Worm (Caenorhabditis elegans) whole organism, young adult: Measurements from ENCODE around the gene C34H4.5.

Experiments used
- B0261.1 ChIP-seq: sonication (generic microtip); optimal IDR thresholded peaks from 2 replicates; lab custom pipeline; 2016; ENCODE audit warnings: mild to moderate bottlenecking, missing genetic modification characterization, moderate library complexity, missing compliant biosample characterization
- F10E7.11 ChIP-seq: sonication (generic microtip); optimal IDR thresholded peaks from 2 replicates; lab custom pipeline; 2017; ENCODE audit warnings: mild to moderate bottlenecking, missing genetic modification characterization, moderate library complexity, missing compliant biosample characterization
- F23B12.7 ChIP-seq: sonication (generic microtip); optimal IDR thresholded peaks from 2 replicates; lab custom pipeline; 2017; ENCODE audit warnings: missing genetic modification characterization, mild to moderate bottlenecking, missing compliant biosample characterization, antibody characterized with exemption, moderate library complexity; ENCODE audit not compliant: insufficient read depth
- F49E8.2 ChIP-seq: sonication (generic microtip); optimal IDR thresholded peaks from 3 replicates; lab custom pipeline; 2017; ENCODE audit warnings: missing genetic modification characterization, mild to moderate bottlenecking, missing compliant biosample characterization, antibody characterized with exemption, moderate library complexity; ENCODE audit not compliant: insufficient read depth
- Y53F4B.3 ChIP-seq: fragments of 200-800 bp; sonication (Bioruptor generic); IDR thresholded peaks from 2 replicates; pipeline ENCODE4 v1.3.6; 2022; ENCODE audit warnings: missing genetic modification reagents, missing genetic modification characterization, missing compliant biosample characterization
- Y53G8AR.9 ChIP-seq: fragments of 200-800 bp; sonication (Bioruptor generic); conservative IDR thresholded peaks from 2 replicates; pipeline ENCODE4 v1.3.6; 2022; ENCODE audit warnings: missing genetic modification reagents, missing genetic modification characterization, missing compliant biosample characterization
- Y56A3A.18 ChIP-seq: fragments of 200-800 bp; sonication (Bioruptor generic); IDR thresholded peaks from 2 replicates; pipeline ENCODE4 v1.3.6; 2022; ENCODE audit warnings: missing genetic modification reagents, missing genetic modification characterization, missing compliant biosample characterization
- akir-1 ChIP-seq: fragments of 200-800 bp; sonication (Bioruptor generic); optimal IDR thresholded peaks from 2 replicates; lab custom pipeline; 2018; ENCODE audit warnings: mild to moderate bottlenecking, missing genetic modification characterization, moderate library complexity, missing compliant biosample characterization
- aptf-2 ChIP-seq: fragments of 200-800 bp; sonication (Bioruptor generic); conservative IDR thresholded peaks from 2 replicates; pipeline ENCODE4 v1.3.6; 2022; ENCODE audit warnings: missing genetic modification reagents, missing genetic modification characterization, missing compliant biosample characterization
- attf-6 ChIP-seq: fragments of 200-800 bp; sonication (Bioruptor generic); IDR thresholded peaks from 2 replicates; pipeline ENCODE4 v1.3.6; 2022; ENCODE audit warnings: missing genetic modification reagents, missing genetic modification characterization, missing compliant biosample characterization
- ccch-3 ChIP-seq: fragments of 200-800 bp; sonication (Bioruptor generic); optimal IDR thresholded peaks from 2 replicates; lab custom pipeline; 2018; ENCODE audit warnings: mild to moderate bottlenecking, missing genetic modification characterization, missing compliant biosample characterization
- cebp-1 ChIP-seq, 2 experiments: fragments of 200-800 bp in 1 of 2; sonication (Bioruptor generic) in 1 of 2; sonication (generic microtip) in 1 of 2; IDR thresholded peaks in 1 of 2; optimal IDR thresholded peaks in 1 of 2; 2 replicates each; pipeline versions ENCODE4 v1.3.6 to Lab custom; 2017 to 2022; ENCODE audit warnings: missing compliant biosample characterization in 2 of 2, missing genetic modification characterization in 2 of 2, mild to moderate bottlenecking in 1 of 2, missing genetic modification reagents in 1 of 2, moderate library complexity in 1 of 2
- cebp-2 ChIP-seq: fragments of 200-800 bp; sonication (Bioruptor generic); IDR thresholded peaks from 2 replicates; pipeline ENCODE4 v1.3.6; 2022; ENCODE audit warnings: missing genetic modification characterization, missing compliant biosample characterization
- ceh-100 ChIP-seq: fragments of 200-800 bp; sonication (Bioruptor generic); IDR thresholded peaks from 2 replicates; pipeline ENCODE4 v1.3.6; 2022; ENCODE audit warnings: missing genetic modification reagents, missing genetic modification characterization, missing compliant biosample characterization
- ceh-40 ChIP-seq: fragments of 200-800 bp; sonication (Bioruptor generic); IDR thresholded peaks from 2 replicates; pipeline ENCODE4 v1.3.6; 2022; ENCODE audit warnings: missing genetic modification characterization, missing compliant biosample characterization
- ceh-58 ChIP-seq: fragments of 200-800 bp; sonication (Bioruptor generic); IDR thresholded peaks from 2 replicates; pipeline ENCODE4 v1.3.6; 2022; ENCODE audit warnings: missing genetic modification characterization, missing compliant biosample characterization
- ceh-79 ChIP-seq: sonication (generic microtip); optimal IDR thresholded peaks from 2 replicates; lab custom pipeline; 2017; ENCODE audit warnings: mild to moderate bottlenecking, missing genetic modification characterization, missing compliant biosample characterization
- efl-1 ChIP-seq: fragments of 150-350 bp; optimal IDR thresholded peaks from 2 replicates; lab custom pipeline; 2014; ENCODE audit warnings: missing biosample characterization, missing genetic modification reagents, missing genetic modification characterization
- egrh-3 ChIP-seq: fragments of 200-800 bp; sonication (Bioruptor generic); IDR thresholded peaks from 2 replicates; pipeline ENCODE4 v1.3.6; 2022; ENCODE audit warnings: missing genetic modification reagents, missing genetic modification characterization, missing compliant biosample characterization
- ets-4 ChIP-seq: fragments of 200-800 bp; sonication (Bioruptor generic); optimal IDR thresholded peaks from 2 replicates; lab custom pipeline; 2018; ENCODE audit warnings: mild to moderate bottlenecking, missing genetic modification characterization, missing compliant biosample characterization
- gei-17 ChIP-seq: fragments of 200-800 bp; sonication (Bioruptor generic); optimal IDR thresholded peaks from 2 replicates; lab custom pipeline; 2018; ENCODE audit warnings: mild to moderate bottlenecking, missing genetic modification characterization, missing compliant biosample characterization
- hlh-12 ChIP-seq: sonication (generic microtip); optimal IDR thresholded peaks from 2 replicates; lab custom pipeline; 2016; ENCODE audit warnings: missing genetic modification characterization, missing compliant biosample characterization
- hmg-1.2 ChIP-seq: fragments of 200-800 bp; sonication (Bioruptor generic); IDR thresholded peaks from 2 replicates; pipeline ENCODE4 v1.3.6; 2022; ENCODE audit warnings: missing genetic modification reagents, missing genetic modification characterization, missing compliant biosample characterization
- lsy-27 ChIP-seq: sonication (generic microtip); optimal IDR thresholded peaks from 2 replicates; lab custom pipeline; 2017; ENCODE audit warnings: missing genetic modification characterization, mild to moderate bottlenecking, missing compliant biosample characterization, antibody characterized with exemption, missing genotype, borderline replicate concordance; ENCODE audit not compliant: insufficient read depth
- madf-10 ChIP-seq: sonication (generic microtip); optimal IDR thresholded peaks from 2 replicates; lab custom pipeline; 2016; ENCODE audit warnings: mild to moderate bottlenecking, missing genetic modification characterization, missing compliant biosample characterization
- madf-6 ChIP-seq: fragments of 200-800 bp; sonication (Bioruptor generic); IDR thresholded peaks from 2 replicates; pipeline ENCODE4 v1.3.6; 2022; ENCODE audit warnings: missing genetic modification reagents, missing genetic modification characterization, missing compliant biosample characterization
- mes-4 ChIP-seq: sonication (generic microtip); optimal IDR thresholded peaks from 2 replicates; lab custom pipeline; 2016; ENCODE audit warnings: missing genotype, missing genetic modification characterization, missing compliant biosample characterization
- nhr-80 ChIP-seq: sonication (generic microtip); optimal IDR thresholded peaks from 2 replicates; lab custom pipeline; 2016; ENCODE audit warnings: missing genetic modification characterization, missing compliant biosample characterization
- repo-1 ChIP-seq: sonication (generic microtip); optimal IDR thresholded peaks from 2 replicates; lab custom pipeline; 2017; ENCODE audit warnings: mild to moderate bottlenecking, missing genetic modification characterization, missing compliant biosample characterization
- snpc-1.3 ChIP-seq: sonication (generic microtip); optimal IDR thresholded peaks from 2 replicates; lab custom pipeline; 2017; ENCODE audit warnings: missing genetic modification characterization, mild to moderate bottlenecking, missing compliant biosample characterization, antibody characterized with exemption, moderate library complexity, missing genotype, missing genetic modification reagents; ENCODE audit not compliant: insufficient read depth
- ztf-18 ChIP-seq: sonication (generic microtip); optimal IDR thresholded peaks from 2 replicates; lab custom pipeline; 2016; ENCODE audit warnings: missing genotype, mild to moderate bottlenecking, missing genetic modification characterization, missing compliant biosample characterization
- ztf-26 ChIP-seq: sonication (generic microtip); optimal IDR thresholded peaks from 2 replicates; lab custom pipeline; 2017; ENCODE audit warnings: missing genetic modification characterization, missing compliant biosample characterization
- ztf-28 ChIP-seq: fragments of 200-800 bp; sonication (Bioruptor generic); IDR thresholded peaks from 2 replicates; pipeline ENCODE4 v1.3.6; 2022; ENCODE audit warnings: missing genetic modification reagents, missing genetic modification characterization, missing compliant biosample characterization
- ztf-6 ChIP-seq: fragments of 200-800 bp; sonication (Bioruptor generic); IDR thresholded peaks from 2 replicates; pipeline ENCODE4 v1.3.6; 2022; ENCODE audit warnings: missing genetic modification reagents, missing genetic modification characterization, missing compliant biosample characterization

C34H4.5 gene

DNA sequence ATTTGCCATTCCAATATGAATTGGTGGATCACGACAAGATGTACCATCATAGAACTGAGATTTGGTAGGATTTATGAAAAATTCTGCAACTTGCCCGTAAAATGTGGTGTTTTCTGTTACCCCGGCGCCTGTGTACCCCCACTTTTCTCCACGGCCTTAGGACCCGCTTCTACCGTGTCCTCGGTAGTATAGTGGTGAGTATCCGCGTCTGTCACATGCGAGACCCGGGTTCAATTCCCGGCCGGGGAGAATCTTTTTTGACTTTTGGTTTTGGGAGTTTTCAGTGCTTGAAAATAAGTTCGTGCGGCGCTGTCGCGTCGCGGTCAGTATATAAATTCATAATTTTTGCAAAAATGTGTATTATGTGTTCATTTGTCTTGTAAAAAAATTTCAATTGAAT, 35.6 kb downstream of the C34H4.5 start (continued):
- no peak for TF ChIP-seq cebp-1 (GFP tag; IDR thresholded peaks at IDR 0.05; lab: Robert Waterston, UW)
- no peak for TF ChIP-seq cebp-1 (tag; optimal IDR thresholded peaks at IDR 0.05; lab: Kevin White, UChicago)
- peak; percentile 46 for TF ChIP-seq hmg-1.2
- TF ChIP-seq mes-4 (tag; lab: Kevin White, UChicago) = no peak
- no peak for TF ChIP-seq ceh-79
- no peak for TF ChIP-seq egrh-3 (GFP tag; lab: Robert Waterston, UW)
- no peak for TF ChIP-seq gei-17 (GFP tag; lab: Kevin White, UChicago)
- 0 out of 2 replicates have a peak, but pooled peaks have one; percentile 19 for TF ChIP-seq Y53F4B.3 (GFP tag; lab: Robert Waterston, UW)
- TF ChIP-seq madf-10 = peak; percentile 12
- no peak for TF ChIP-seq ztf-6
- TF ChIP-seq madf-6 (GFP tag; lab: Robert Waterston, UW) = 0 out of 2 replicates have a peak, but pooled peaks have one; percentile 31
- no peak for TF ChIP-seq lsy-27 (tag; lab: Kevin White, UChicago)
- peak; percentile 47 for TF ChIP-seq F23B12.7 (tag; lab: Kevin White, UChicago)
- peak; percentile 46 for TF ChIP-seq ztf-18 (tag; lab: Kevin White, UChicago)
- TF ChIP-seq ceh-58 (GFP tag; lab: Robert Waterston, UW) = no peak
- TF ChIP-seq B0261.1 (tag; lab: Kevin White, UChicago) = peak; percentile 74
- peak; percentile 14 for TF ChIP-seq snpc-1.3 (tag; lab: Kevin White, UChicago)
- TF ChIP-seq hlh-12 (tag; lab: Kevin White, UChicago) = no peak
- TF ChIP-seq ztf-26 (tag; lab: Kevin White, UChicago) = no peak
- TF ChIP-seq F49E8.2 = peak; percentile 18
- no peak for TF ChIP-seq akir-1 (GFP tag; lab: Kevin White, UChicago)
- no peak for TF ChIP-seq ceh-40 (GFP tag; lab: Robert Waterston, UW)
- no peak for TF ChIP-seq aptf-2

DNA sequence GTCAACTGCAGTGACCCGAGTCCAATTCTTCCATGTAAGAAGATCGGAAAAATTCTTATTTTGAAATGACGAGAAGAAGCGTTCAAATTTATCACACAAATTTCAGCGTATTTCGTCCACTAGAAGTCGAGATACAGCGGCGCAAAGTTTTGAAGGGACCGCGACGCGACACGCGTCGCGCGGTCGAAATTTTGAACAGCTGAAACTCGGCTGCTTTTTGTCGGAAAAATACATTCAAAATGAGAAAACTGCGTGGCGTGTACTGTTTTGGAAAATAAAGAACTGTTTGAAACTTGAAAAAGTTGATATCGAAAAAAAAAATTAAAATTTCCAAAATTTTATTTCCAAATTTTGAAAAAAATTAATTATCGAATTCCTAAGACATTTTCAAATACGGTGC, 37.1 kb downstream of the C34H4.5 start:
- TF ChIP-seq ccch-3 (GFP tag; lab: Kevin White, UChicago) (no peak), mes-4 (tag; lab: Kevin White, UChicago) (no peak), gei-17 (GFP tag; lab: Kevin White, UChicago) (no peak), attf-6 (GFP tag; lab: Robert Waterston, UW) (no peak), repo-1 (tag; lab: Kevin White, UChicago) (no peak), ceh-100 (GFP tag; lab: Robert Waterston, UW) (no peak), F10E7.11 (tag; lab: Kevin White, UChicago) (no peak), Y56A3A.18 (GFP tag; lab: Robert Waterston, UW) (no peak), Y53G8AR.9 (GFP tag; lab: Robert Waterston, UW) (no peak), efl-1 (GFP tag; lab: Kevin White, UChicago) (no peak), F23B12.7 (tag; lab: Kevin White, UChicago) (no peak), cebp-2 (no peak), ztf-18 (tag; lab: Kevin White, UChicago) (no peak)
- TF ChIP-seq, all 124 proteins: peak for 0

DNA sequence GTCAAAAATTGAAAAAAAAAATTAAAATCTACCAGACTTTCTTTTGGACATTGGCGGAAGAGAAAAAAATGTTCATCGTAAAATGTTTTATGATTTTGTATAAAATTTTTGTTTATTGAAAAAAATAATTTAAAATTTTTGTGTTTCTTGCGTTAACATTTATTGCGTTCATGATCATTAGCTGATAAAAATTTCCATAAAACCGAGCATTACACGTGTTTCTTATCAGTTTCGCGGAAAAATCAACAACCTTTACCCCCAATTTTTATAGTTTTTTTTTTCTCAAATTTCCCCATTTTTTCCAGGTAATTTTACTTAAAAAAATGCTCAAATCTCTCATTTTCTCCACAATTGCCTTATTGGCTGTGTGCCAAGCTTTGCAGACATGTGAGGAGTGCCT, 39.8 kb downstream of the C34H4.5 start, which contains the start of gene txt-4:
TSS of gene txt-4 (plus strand) at position 324 of the 400 bp plus-strand sequence.
- TF ChIP-seq ceh-40 (GFP tag; lab: Robert Waterston, UW) (no peak), ets-4 (GFP tag; lab: Kevin White, UChicago) (no peak), nhr-80 (tag; lab: Kevin White, UChicago) (peak; percentile 24), ztf-28 (GFP tag; lab: Robert Waterston, UW) (no peak)
